Worm (Caenorhabditis elegans) whole organism, L4 larva: ENCODE data around the gene Y46G5A.36.
A peak's percentile ranks its signal among the peaks of the same experiment; 100 is the strongest.

Experiments
- F49E8.2 ChIP-seq: sonication (generic microtip); optimal IDR thresholded peaks from 2 replicates; lab custom pipeline; 2016; ENCODE audit warnings: missing compliant biosample characterization, mild to moderate bottlenecking, missing genetic modification characterization, borderline replicate concordance
- T26A8.4 ChIP-seq: fragments of 200-800 bp; sonication (Bioruptor generic); IDR thresholded peaks from 2 replicates; pipeline ENCODE4 v1.3.6; 2022; ENCODE audit warnings: missing genetic modification characterization, missing compliant biosample characterization
- Y5F2A.4 ChIP-seq: fragments of 200-800 bp; sonication (Bioruptor generic); optimal IDR thresholded peaks from 2 replicates; lab custom pipeline; 2018; ENCODE audit warnings: mild to moderate bottlenecking, missing genetic modification characterization, missing compliant biosample characterization
- Y75B8A.6 ChIP-seq: fragments of 200-800 bp; sonication (Bioruptor generic); IDR thresholded peaks from 2 replicates; pipeline ENCODE4 v1.3.6; 2022; ENCODE audit warnings: missing genetic modification reagents, missing genetic modification characterization, missing compliant biosample characterization
- ZK337.2 ChIP-seq: fragments of 200-800 bp; sonication (Bioruptor generic); IDR thresholded peaks from 2 replicates; pipeline ENCODE4 v1.3.6; 2022; ENCODE audit warnings: missing genetic modification reagents, missing genetic modification characterization, missing compliant biosample characterization
- aha-1 ChIP-seq: fragments of 150-350 bp; peaks from one replicate; lab custom pipeline; 2014; ENCODE audit warnings: missing biosample characterization, missing genetic modification characterization
- ama-1 ChIP-seq: fragments of 150-350 bp; optimal IDR thresholded peaks from 2 replicates; lab custom pipeline; 2014; ENCODE audit warnings: inconsistent platforms, mixed read lengths
- arid-1 ChIP-seq: fragments of 200-800 bp; sonication (Bioruptor generic); conservative IDR thresholded peaks from 2 replicates; pipeline ENCODE4 v1.3.6; 2022; ENCODE audit warnings: missing genetic modification reagents, missing genetic modification characterization, missing compliant biosample characterization
- ceh-44 ChIP-seq: fragments of 200-800 bp; sonication (Bioruptor generic); IDR thresholded peaks from 2 replicates; pipeline ENCODE4 v1.3.6; 2022; ENCODE audit warnings: missing genetic modification reagents, missing genetic modification characterization, missing compliant biosample characterization
- ctbp-1 ChIP-seq: fragments of 200-800 bp; sonication (Bioruptor generic); IDR thresholded peaks from 2 replicates; pipeline ENCODE4 v1.3.6; 2022; ENCODE audit warnings: missing genetic modification reagents, missing genetic modification characterization, missing compliant biosample characterization
- daf-16 ChIP-seq, 3 experiments: sonication (generic microtip); optimal IDR thresholded peaks; 2 replicates each; lab custom pipeline; 2016 to 2017; ENCODE audit warnings: missing genetic modification characterization in 3 of 3, missing genetic modification reagents in 3 of 3, mild to moderate bottlenecking in 2 of 3, missing compliant biosample characterization in 2 of 3, missing biosample characterization in 1 of 3, moderate library complexity in 1 of 3
- daf-8 ChIP-seq: fragments of 200-800 bp; sonication (Bioruptor generic); IDR thresholded peaks from 2 replicates; pipeline ENCODE4 v1.3.6; 2022; ENCODE audit warnings: missing genetic modification characterization, missing compliant biosample characterization
- dmd-6 ChIP-seq: fragments of 200-800 bp; sonication (Bioruptor generic); IDR thresholded peaks from 2 replicates; pipeline ENCODE4 v1.3.6; 2022; ENCODE audit warnings: missing genetic modification reagents, missing genetic modification characterization, missing compliant biosample characterization
- dmd-9 ChIP-seq: fragments of 200-800 bp; sonication (Bioruptor generic); IDR thresholded peaks from 2 replicates; pipeline ENCODE4 v1.3.6; 2022; ENCODE audit warnings: missing genetic modification reagents, missing genetic modification characterization, missing compliant biosample characterization
- dve-1 ChIP-seq: sonication (generic microtip); optimal IDR thresholded peaks from 2 replicates; lab custom pipeline; 2017; ENCODE audit warnings: antibody characterized with exemption, mild to moderate bottlenecking, missing genetic modification characterization, missing compliant biosample characterization; ENCODE audit not compliant: insufficient read depth
- egl-43 ChIP-seq: fragments of 200-800 bp; sonication (Bioruptor generic); IDR thresholded peaks from 2 replicates; pipeline ENCODE4 v1.3.6; 2022; ENCODE audit warnings: missing genetic modification reagents, missing genetic modification characterization, missing compliant biosample characterization
- hlh-11 ChIP-seq: fragments of 200-800 bp; sonication (Bioruptor generic); optimal IDR thresholded peaks from 2 replicates; lab custom pipeline; 2018; ENCODE audit warnings: mild to moderate bottlenecking, missing genetic modification characterization, missing compliant biosample characterization
- hlh-30 ChIP-seq: sonication (generic microtip); optimal IDR thresholded peaks from 2 replicates; lab custom pipeline; 2017; ENCODE audit warnings: antibody characterized with exemption, mild to moderate bottlenecking, missing genetic modification characterization, missing compliant biosample characterization; ENCODE audit not compliant: insufficient read depth
- jun-1 ChIP-seq: fragments of 150-350 bp; optimal IDR thresholded peaks from 2 replicates; lab custom pipeline; 2014; ENCODE audit warnings: missing biosample characterization, missing genetic modification reagents, missing genetic modification characterization
- lin-13 ChIP-seq: fragments of 150-350 bp; optimal IDR thresholded peaks from 2 replicates; lab custom pipeline; 2014; ENCODE audit warnings: missing biosample characterization, missing genetic modification reagents, missing genetic modification characterization
- lin-38 ChIP-seq: fragments of 200-800 bp; sonication (Bioruptor generic); IDR thresholded peaks from 2 replicates; pipeline ENCODE4 v1.3.6; 2022; ENCODE audit warnings: missing genetic modification reagents, missing genetic modification characterization, missing compliant biosample characterization
- lir-3 ChIP-seq: sonication (generic microtip); optimal IDR thresholded peaks from 2 replicates; lab custom pipeline; 2016; ENCODE audit warnings: mild to moderate bottlenecking, missing genetic modification characterization, missing compliant biosample characterization
- lsy-2 ChIP-seq, 2 experiments: fragments of 150-350 bp in 1 of 2; sonication (generic microtip) in 1 of 2; optimal IDR thresholded peaks; 2 replicates each; lab custom pipeline; 2014 to 2017; ENCODE audit warnings: missing biosample characterization in 2 of 2, missing genetic modification characterization in 2 of 2
- madf-5 ChIP-seq, 2 experiments: fragments of 200-800 bp; sonication (Bioruptor generic); IDR thresholded peaks; 2 replicates each; pipeline ENCODE4 v1.3.6; 2022; ENCODE audit warnings: missing compliant biosample characterization in 2 of 2, missing genetic modification characterization in 2 of 2
- mdl-1 ChIP-seq, 2 experiments: fragments of 150-350 bp in 1 of 2; sonication (generic microtip) in 1 of 2; optimal IDR thresholded peaks; 2 replicates each; lab custom pipeline; 2014 to 2017; ENCODE audit warnings: missing biosample characterization in 2 of 2, missing genetic modification characterization in 2 of 2
- mdt-29 ChIP-seq: fragments of 200-800 bp; sonication (Bioruptor generic); IDR thresholded peaks from 2 replicates; pipeline ENCODE4 v1.3.6; 2022; ENCODE audit warnings: missing genetic modification reagents, missing genetic modification characterization, missing compliant biosample characterization
- mes-2 ChIP-seq: sonication (generic microtip); optimal IDR thresholded peaks from 2 replicates; lab custom pipeline; 2016; ENCODE audit warnings: missing genotype, mild to moderate bottlenecking, missing genetic modification characterization, missing compliant biosample characterization; ENCODE audit not compliant: poor library complexity, severe bottlenecking
- mxl-3 ChIP-seq: fragments of 200-800 bp; sonication (Bioruptor generic); optimal IDR thresholded peaks from 2 replicates; lab custom pipeline; 2018; ENCODE audit warnings: mild to moderate bottlenecking, missing genetic modification characterization, missing compliant biosample characterization
- nhr-25 ChIP-seq: sonication (generic microtip); optimal IDR thresholded peaks from 2 replicates; lab custom pipeline; 2017; ENCODE audit warnings: missing genetic modification characterization, mild to moderate bottlenecking, missing compliant biosample characterization, antibody characterized with exemption, moderate library complexity, borderline replicate concordance; ENCODE audit not compliant: insufficient read depth
- nhr-28 ChIP-seq: fragments of 150-350 bp; optimal IDR thresholded peaks from 2 replicates; lab custom pipeline; 2014; ENCODE audit warnings: missing biosample characterization, missing genetic modification characterization
- nhr-42 ChIP-seq: fragments of 200-800 bp; sonication (Bioruptor generic); IDR thresholded peaks from 2 replicates; pipeline ENCODE4 v1.3.6; 2022; ENCODE audit warnings: missing genetic modification characterization, missing compliant biosample characterization
- nhr-48 ChIP-seq: sonication (generic microtip); optimal IDR thresholded peaks from 2 replicates; lab custom pipeline; 2016; ENCODE audit warnings: mild to moderate bottlenecking, missing genetic modification characterization, missing compliant biosample characterization
- nhr-76 ChIP-seq: fragments of 150-350 bp; optimal IDR thresholded peaks from 2 replicates; lab custom pipeline; 2014; ENCODE audit warnings: missing biosample characterization, missing genetic modification characterization
- php-3 ChIP-seq: fragments of 200-800 bp; sonication (Bioruptor generic); IDR thresholded peaks from 2 replicates; pipeline ENCODE4 v1.3.6; 2022; ENCODE audit warnings: missing genetic modification reagents, missing genetic modification characterization, missing compliant biosample characterization
- pqm-1 ChIP-seq: sonication (generic microtip); optimal IDR thresholded peaks from 2 replicates; lab custom pipeline; 2017; ENCODE audit warnings: missing biosample characterization, missing genetic modification characterization
- rbr-2 ChIP-seq: sonication (generic microtip); optimal IDR thresholded peaks from 2 replicates; lab custom pipeline; 2016; ENCODE audit warnings: missing genotype, missing genetic modification characterization, missing compliant biosample characterization
- saeg-2 ChIP-seq: fragments of 200-800 bp; sonication (Bioruptor generic); IDR thresholded peaks from 2 replicates; pipeline ENCODE4 v1.3.6; 2022; ENCODE audit warnings: missing genetic modification reagents, missing genetic modification characterization, missing compliant biosample characterization
- set-16 ChIP-seq: fragments of 200-800 bp; sonication (Bioruptor generic); IDR thresholded peaks from 2 replicates; pipeline ENCODE4 v1.3.6; 2022; ENCODE audit warnings: missing genetic modification reagents, missing genetic modification characterization, missing compliant biosample characterization
- skn-1 ChIP-seq: fragments of 150-350 bp; optimal IDR thresholded peaks from 2 replicates; lab custom pipeline; 2014; ENCODE audit warnings: missing biosample characterization, missing genetic modification characterization
- snpc-1.2 ChIP-seq: fragments of 200-800 bp; sonication (Bioruptor generic); IDR thresholded peaks from 2 replicates; pipeline ENCODE4 v1.3.6; 2022; ENCODE audit warnings: missing genetic modification reagents, missing genetic modification characterization, missing compliant biosample characterization
- snpc-4 ChIP-seq: fragments of 150-350 bp; optimal IDR thresholded peaks from 2 replicates; lab custom pipeline; 2014; ENCODE audit warnings: missing biosample characterization, missing genetic modification characterization
- unc-130 ChIP-seq: sonication (generic microtip); optimal IDR thresholded peaks from 2 replicates; lab custom pipeline; 2016; ENCODE audit warnings: missing genetic modification reagents, missing genetic modification characterization, missing compliant biosample characterization
- vab-7 ChIP-seq: fragments of 200-800 bp; sonication (Bioruptor generic); IDR thresholded peaks from 2 replicates; pipeline ENCODE4 v1.3.6; 2022; ENCODE audit warnings: missing genetic modification reagents, missing genetic modification characterization, missing compliant biosample characterization
- ztf-7 ChIP-seq: fragments of 150-350 bp; optimal IDR thresholded peaks from 2 replicates; lab custom pipeline; 2014; ENCODE audit warnings: missing biosample characterization, missing genetic modification characterization

Gene Y46G5A.36

DNA sequence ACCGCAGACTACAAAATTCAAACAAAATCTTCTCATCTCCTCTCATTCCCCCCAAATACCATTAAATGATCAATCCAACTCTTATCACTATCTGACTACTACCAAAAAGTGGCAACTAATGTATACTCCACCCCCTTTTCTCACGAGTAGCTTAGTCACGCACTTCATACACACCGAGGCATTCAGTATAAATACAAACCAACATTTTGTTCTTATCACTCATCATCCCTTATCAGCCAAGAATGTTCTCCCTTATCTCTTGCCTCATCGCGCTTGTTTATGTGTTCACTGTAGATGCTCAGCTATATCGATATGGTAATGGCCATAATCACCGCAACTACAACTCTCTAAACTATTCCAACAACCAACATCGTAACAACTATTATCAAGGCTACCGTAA, at the start of gene Y46G5A.36:
Gene Y46G5A.36, plus strand, starts transcription at position 243 of the 400 bp plus-strand sequence.
- peak; percentile 54; the same call in 1 of the 2 replicates for TF ChIP-seq php-3 (GFP tag; lab: Robert Waterston, UW)
- TF ChIP-seq nhr-28 (tag; lab: Kevin White, UChicago): peak; percentile 77
- TF ChIP-seq hlh-30 (tag; lab: Kevin White, UChicago): peak; percentile 75
- peak; percentile 87 for TF ChIP-seq dve-1
- TF ChIP-seq hlh-11 (tag; lab: Kevin White, UChicago): peak; percentile 59
- TF ChIP-seq dmd-6 (GFP tag; lab: Robert Waterston, UW): peak; percentile 42
- TF ChIP-seq ztf-7 (tag; lab: Kevin White, UChicago): no peak
- no peak for TF ChIP-seq jun-1 (tag; lab: Kevin White, UChicago)
- no peak for TF ChIP-seq daf-16 (GFP tag; optimal IDR thresholded peaks at IDR 0.05; lab: Kevin White, UChicago)
- peak; percentile 89 for TF ChIP-seq daf-16 (tag; optimal IDR thresholded peaks at IDR 0.05; lab: Kevin White, UChicago)
- TF ChIP-seq lir-3: no peak
- peak; percentile 82 for TF ChIP-seq pqm-1 (tag; lab: Kevin White, UChicago)
- TF ChIP-seq mxl-3 (GFP tag; lab: Kevin White, UChicago): peak; percentile 59
- TF ChIP-seq Y5F2A.4 (GFP tag; lab: Kevin White, UChicago): no peak
- TF ChIP-seq mdl-1 (tag; optimal IDR thresholded peaks at IDR 0.05; lab: Kevin White, UChicago): peak in 1 of 2 experiments; percentile 34
- no peak for TF ChIP-seq ama-1
- no peak for TF ChIP-seq mdt-29 (GFP tag; lab: Robert Waterston, UW)
- TF ChIP-seq egl-43 (GFP tag; lab: Robert Waterston, UW): no peak
- TF ChIP-seq, all 104 proteins: peak for 10

DNA sequence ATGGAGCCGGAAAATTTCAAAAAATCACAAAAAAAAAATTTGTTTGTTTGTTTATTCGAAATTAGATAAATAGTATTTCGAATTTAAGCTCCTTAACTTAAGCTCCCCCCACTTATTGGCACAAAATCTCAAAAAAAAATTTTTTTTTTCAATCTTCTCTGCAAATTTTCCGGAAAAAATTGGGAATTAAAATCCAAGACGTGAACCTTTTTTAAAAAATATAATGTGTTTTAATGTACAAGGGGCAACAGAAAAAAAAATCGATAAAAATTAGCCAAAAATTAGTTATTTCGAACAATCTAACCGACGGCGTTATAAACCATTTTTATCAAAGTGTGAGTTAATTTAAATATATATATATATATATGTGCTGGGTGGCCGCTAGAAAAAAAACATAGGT, 49.1 kb upstream of the Y46G5A.36 start, which contains the start of gene Y46G5A.14:
Gene Y46G5A.14, plus strand, starts transcription at position 301 of the 400 bp plus-strand sequence.
- no peak for TF ChIP-seq saeg-2
- no peak for TF ChIP-seq daf-8 (GFP tag; lab: Robert Waterston, UW)
- no peak for TF ChIP-seq snpc-1.2 (GFP tag; lab: Robert Waterston, UW)
- TF ChIP-seq nhr-48: no peak
- no peak for TF ChIP-seq nhr-76 (tag; lab: Kevin White, UChicago)
- no peak for TF ChIP-seq arid-1
- no peak for TF ChIP-seq Y75B8A.6 (GFP tag; lab: Robert Waterston, UW)
- TF ChIP-seq unc-130 (GFP tag; lab: Kevin White, UChicago): no peak
- TF ChIP-seq skn-1 (tag; lab: Kevin White, UChicago): no peak
- no peak for TF ChIP-seq set-16 (GFP tag; lab: Robert Waterston, UW)
- no peak for TF ChIP-seq nhr-25 (tag; lab: Kevin White, UChicago)

DNA sequence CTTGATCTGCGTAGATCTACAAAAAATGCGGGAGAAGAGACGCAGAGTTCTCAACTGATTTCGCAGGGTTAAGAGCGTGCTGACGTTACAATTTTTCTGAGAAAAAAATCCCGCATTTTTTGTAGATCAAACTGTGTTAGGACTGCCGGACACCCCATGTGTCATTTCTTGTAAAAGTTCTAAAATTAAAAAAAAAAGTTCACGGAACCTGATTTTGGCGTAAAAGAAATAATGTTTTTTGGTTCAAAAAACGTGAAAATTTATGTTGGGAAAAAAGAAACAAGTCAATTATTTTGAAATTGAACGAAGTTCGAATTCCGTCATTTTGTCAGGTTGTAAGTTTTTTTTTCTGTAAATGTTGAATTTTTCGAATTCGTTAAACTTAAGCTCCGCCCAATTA, 47.1 kb upstream of the Y46G5A.36 start, which contains the start of gene Y46G5A.34:
Gene Y46G5A.34, plus strand, starts transcription at position 301 of the 400 bp plus-strand sequence.
- TF ChIP-seq madf-5 (GFP tag; IDR thresholded peaks at IDR 0.05; lab: Robert Waterston, UW): no peak
- TF ChIP-seq aha-1 (tag; lab: Kevin White, UChicago): peak; percentile 60

DNA sequence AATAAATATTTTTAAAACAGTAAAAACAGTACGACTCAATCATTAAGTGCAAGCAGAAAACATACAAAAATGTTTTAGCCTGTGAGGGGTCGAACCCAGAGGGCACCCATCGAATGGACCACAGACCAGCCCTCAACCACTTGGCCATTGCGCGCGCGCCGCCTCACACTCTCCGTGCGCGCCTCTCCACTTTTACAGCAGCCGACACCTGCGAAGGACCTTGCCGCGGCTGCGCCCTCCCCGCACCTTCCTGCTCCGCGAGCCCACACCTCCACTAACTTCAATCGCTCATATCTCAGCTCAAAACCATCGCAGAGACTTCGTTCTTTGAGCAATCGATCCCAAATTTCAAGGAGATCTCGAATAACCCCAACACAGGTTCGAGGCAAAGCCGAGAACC, 45.1 kb upstream of the Y46G5A.36 start:
- TF ChIP-seq ZK337.2 (peak; percentile 69; the same call in 1 of the 2 replicates), lin-13 (peak; percentile 88), nhr-42 (GFP tag; lab: Robert Waterston, UW) (peak; percentile 80; the same call in 1 of the 2 replicates), mes-2 (tag; lab: Kevin White, UChicago) (peak; percentile 79), arid-1 (peak; percentile 40), lin-38 (GFP tag; lab: Robert Waterston, UW) (peak; percentile 84), ctbp-1 (GFP tag; lab: Robert Waterston, UW) (0 out of 2 replicates have a peak, but pooled peaks have one; percentile 34), vab-7 (GFP tag; lab: Robert Waterston, UW) (peak; percentile 56; the same call in 1 of the 2 replicates), snpc-1.2 (GFP tag; lab: Robert Waterston, UW) (peak; percentile 83), egl-43 (GFP tag; lab: Robert Waterston, UW) (peak; percentile 75; the same call in 1 of the 2 replicates), snpc-4 (tag; lab: Kevin White, UChicago) (peak; percentile 81), F49E8.2 (tag; lab: Kevin White, UChicago) (peak; percentile 38), rbr-2 (tag; lab: Kevin White, UChicago) (peak; percentile 45), dmd-9 (GFP tag; lab: Robert Waterston, UW) (peak; percentile 69; the same call in 1 of the 2 replicates), lsy-2 (tag; optimal IDR thresholded peaks at IDR 0.05; lab: Kevin White, UChicago) (peak in 1 of 2 experiments; percentile 31), ceh-44 (0 out of 2 replicates have a peak, but pooled peaks have one; percentile 2), T26A8.4 (GFP tag; lab: Robert Waterston, UW) (peak; percentile 81), hlh-30 (tag; lab: Kevin White, UChicago) (peak; percentile 20), aha-1 (tag; lab: Kevin White, UChicago) (peak; percentile 93), mdt-29 (GFP tag; lab: Robert Waterston, UW) (0 out of 2 replicates have a peak, but pooled peaks have one; percentile 24)
